Worm (Caenorhabditis elegans) whole organism, L2 larva: Measurements from ENCODE around the gene F28H7.2.

Source experiments
- C34F6.9 ChIP-seq: fragments of 150-350 bp; optimal IDR thresholded peaks from 2 replicates; lab custom pipeline; 2014; ENCODE audit warnings: missing biosample characterization, missing genetic modification characterization
- F13H6.1 ChIP-seq: sonication (generic microtip); optimal IDR thresholded peaks from 2 replicates; lab custom pipeline; 2016; ENCODE audit warnings: missing genetic modification characterization, missing compliant biosample characterization
- R02D3.7 ChIP-seq: fragments of 150-350 bp; optimal IDR thresholded peaks from 2 replicates; lab custom pipeline; 2014; ENCODE audit warnings: missing biosample characterization, missing genetic modification characterization
- Y55F3AM.14 ChIP-seq: fragments of 200-800 bp; sonication (Bioruptor generic); optimal IDR thresholded peaks from 2 replicates; lab custom pipeline; 2018; ENCODE audit warnings: mild to moderate bottlenecking, missing genetic modification characterization, missing compliant biosample characterization
- ZK546.5 ChIP-seq: sonication (generic microtip); optimal IDR thresholded peaks from 2 replicates; lab custom pipeline; 2017; ENCODE audit warnings: missing biosample characterization, missing genetic modification characterization
- alr-1 ChIP-seq: fragments of 150-350 bp; optimal IDR thresholded peaks from 2 replicates; lab custom pipeline; 2014; ENCODE audit warnings: missing biosample characterization, missing genetic modification characterization
- aly-2 ChIP-seq: fragments of 150-350 bp; optimal IDR thresholded peaks from 2 replicates; lab custom pipeline; 2014; ENCODE audit warnings: missing biosample characterization, missing genetic modification characterization
- ama-1 ChIP-seq: fragments of 150-350 bp; optimal IDR thresholded peaks from 2 replicates; lab custom pipeline; 2018; ENCODE audit warnings: inconsistent platforms
- blmp-1 ChIP-seq: sonication (generic microtip); optimal IDR thresholded peaks from 2 replicates; lab custom pipeline; 2017; ENCODE audit warnings: missing genetic modification characterization, mild to moderate bottlenecking, missing compliant biosample characterization, antibody characterized with exemption, moderate library complexity; ENCODE audit not compliant: insufficient read depth
- ceh-16 ChIP-seq: fragments of 150-350 bp; optimal IDR thresholded peaks from 2 replicates; lab custom pipeline; 2014; ENCODE audit warnings: missing biosample characterization, missing genetic modification characterization
- ceh-82 ChIP-seq: fragments of 150-350 bp; optimal IDR thresholded peaks from 2 replicates; lab custom pipeline; 2014; ENCODE audit warnings: missing biosample characterization, missing genetic modification characterization
- crh-2 ChIP-seq: sonication (generic microtip); optimal IDR thresholded peaks from 2 replicates; lab custom pipeline; 2017; ENCODE audit warnings: missing biosample characterization, missing genetic modification characterization
- dmd-4 ChIP-seq: sonication (generic microtip); optimal IDR thresholded peaks from 2 replicates; lab custom pipeline; 2017; ENCODE audit warnings: missing biosample characterization, missing genetic modification characterization
- egl-27 ChIP-seq: sonication (generic microtip); optimal IDR thresholded peaks from 3 replicates; lab custom pipeline; 2017; ENCODE audit warnings: missing biosample characterization, missing genetic modification reagents, missing genetic modification characterization
- elt-1 ChIP-seq: fragments of 150-350 bp; optimal IDR thresholded peaks from 2 replicates; lab custom pipeline; 2014; ENCODE audit warnings: missing biosample characterization, missing genetic modification characterization
- fos-1 ChIP-seq: fragments of 150-350 bp; optimal IDR thresholded peaks from 2 replicates; lab custom pipeline; 2014; ENCODE audit warnings: missing biosample characterization, missing genetic modification characterization
- gmeb-1 ChIP-seq: fragments of 150-350 bp; optimal IDR thresholded peaks from 2 replicates; lab custom pipeline; 2014; ENCODE audit warnings: missing biosample characterization, missing genetic modification characterization
- lin-11 ChIP-seq: fragments of 150-350 bp; sonication (generic microtip); optimal IDR thresholded peaks from 2 replicates; lab custom pipeline; 2014; ENCODE audit warnings: missing biosample characterization, missing genetic modification characterization, inconsistent platforms, mixed read lengths
- lin-13 ChIP-seq: fragments of 150-350 bp; optimal IDR thresholded peaks from 2 replicates; lab custom pipeline; 2014; ENCODE audit warnings: missing biosample characterization, missing genetic modification reagents, missing genetic modification characterization
- lin-39 ChIP-seq: fragments of 150-350 bp; optimal IDR thresholded peaks from 2 replicates; lab custom pipeline; 2014; ENCODE audit warnings: missing biosample characterization, missing genetic modification reagents, missing genetic modification characterization
- lsy-2 ChIP-seq, 2 experiments: fragments of 150-350 bp in 1 of 2; sonication (generic microtip) in 1 of 2; optimal IDR thresholded peaks; 2 replicates each; lab custom pipeline; 2014 to 2017; ENCODE audit warnings: missing biosample characterization in 2 of 2, missing genetic modification characterization in 2 of 2
- mab-5 ChIP-seq: fragments of 150-350 bp; optimal IDR thresholded peaks from 2 replicates; lab custom pipeline; 2014; ENCODE audit warnings: missing biosample characterization, missing genetic modification characterization
- mbf-1 ChIP-seq: sonication (generic microtip); optimal IDR thresholded peaks from 2 replicates; lab custom pipeline; 2017; ENCODE audit warnings: missing biosample characterization, missing genetic modification characterization
- mdl-1 ChIP-seq, 2 experiments: fragments of 150-350 bp in 1 of 2; sonication (generic microtip) in 1 of 2; optimal IDR thresholded peaks; 2 replicates each; lab custom pipeline; 2017; ENCODE audit warnings: missing biosample characterization in 2 of 2, missing genetic modification characterization in 2 of 2
- nhr-10 ChIP-seq: sonication (generic microtip); optimal IDR thresholded peaks from 2 replicates; lab custom pipeline; 2017; ENCODE audit warnings: missing biosample characterization, missing genetic modification characterization
- nhr-11 ChIP-seq: fragments of 150-350 bp; optimal IDR thresholded peaks from 2 replicates; lab custom pipeline; 2014; ENCODE audit warnings: missing biosample characterization, missing genetic modification characterization
- nhr-12 ChIP-seq: fragments of 150-350 bp; optimal IDR thresholded peaks from 2 replicates; lab custom pipeline; 2014; ENCODE audit warnings: missing biosample characterization, missing genetic modification characterization
- nhr-129 ChIP-seq: fragments of 150-350 bp; optimal IDR thresholded peaks from 2 replicates; lab custom pipeline; 2014; ENCODE audit warnings: missing biosample characterization, missing genetic modification characterization
- nhr-21 ChIP-seq: fragments of 150-350 bp; optimal IDR thresholded peaks from 2 replicates; lab custom pipeline; 2014; ENCODE audit warnings: missing biosample characterization, missing genetic modification characterization
- nhr-237 ChIP-seq: fragments of 150-350 bp; optimal IDR thresholded peaks from 2 replicates; lab custom pipeline; 2014; ENCODE audit warnings: missing biosample characterization, missing genetic modification characterization
- nhr-25 ChIP-seq: fragments of 150-350 bp; sonication (generic microtip); optimal IDR thresholded peaks from 3 replicates; lab custom pipeline; 2014; ENCODE audit warnings: missing biosample characterization, missing genetic modification characterization
- nhr-6 ChIP-seq: fragments of 150-350 bp; optimal IDR thresholded peaks from 2 replicates; lab custom pipeline; 2014; ENCODE audit warnings: missing biosample characterization, missing genetic modification characterization
- nhr-77 ChIP-seq: fragments of 150-350 bp; optimal IDR thresholded peaks from 2 replicates; lab custom pipeline; 2014; ENCODE audit warnings: missing biosample characterization, missing genetic modification characterization
- peb-1 ChIP-seq: fragments of 150-350 bp; optimal IDR thresholded peaks from 2 replicates; lab custom pipeline; 2014; ENCODE audit warnings: missing biosample characterization, missing genetic modification characterization
- sem-4 ChIP-seq: fragments of 150-350 bp; optimal IDR thresholded peaks from 2 replicates; lab custom pipeline; 2014; ENCODE audit warnings: missing biosample characterization, missing genetic modification reagents, missing genetic modification characterization
- sma-3 ChIP-seq: sonication (generic microtip); optimal IDR thresholded peaks from 2 replicates; lab custom pipeline; 2016; ENCODE audit warnings: missing genetic modification reagents, missing genetic modification characterization, missing compliant biosample characterization
- sma-9 ChIP-seq, 2 experiments: fragments of 150-350 bp in 1 of 2; sonication (generic microtip) in 1 of 2; optimal IDR thresholded peaks; 2 replicates each; lab custom pipeline; 2014 to 2016; ENCODE audit warnings: missing genetic modification characterization in 2 of 2, mild to moderate bottlenecking in 1 of 2, missing biosample characterization in 1 of 2, missing compliant biosample characterization in 1 of 2, missing genetic modification reagents in 1 of 2, moderate library complexity in 1 of 2
- unc-39 ChIP-seq: fragments of 150-350 bp; optimal IDR thresholded peaks from 2 replicates; lab custom pipeline; 2014; ENCODE audit warnings: missing biosample characterization, missing genetic modification characterization
- unc-55 ChIP-seq: fragments of 150-350 bp; sonication (generic microtip); optimal IDR thresholded peaks from 3 replicates; lab custom pipeline; 2014; ENCODE audit warnings: missing biosample characterization, missing genetic modification reagents, missing genetic modification characterization
- unc-62 ChIP-seq: fragments of 150-350 bp; optimal IDR thresholded peaks from 2 replicates; lab custom pipeline; 2014; ENCODE audit warnings: missing biosample characterization, missing genetic modification reagents, missing genetic modification characterization
- ztf-1 ChIP-seq: fragments of 200-800 bp; sonication (Bioruptor generic); conservative IDR thresholded peaks from 2 replicates; pipeline ENCODE4 v1.3.6; 2022; ENCODE audit warnings: missing genetic modification characterization, missing compliant biosample characterization
- ztf-11 ChIP-seq: sonication (generic microtip); optimal IDR thresholded peaks from 2 replicates; lab custom pipeline; 2017; ENCODE audit warnings: missing biosample characterization, missing genetic modification characterization
- ztf-4 ChIP-seq: fragments of 150-350 bp; optimal IDR thresholded peaks from 2 replicates; lab custom pipeline; 2014; ENCODE audit warnings: missing biosample characterization, missing genetic modification characterization

Gene F28H7.2

DNA sequence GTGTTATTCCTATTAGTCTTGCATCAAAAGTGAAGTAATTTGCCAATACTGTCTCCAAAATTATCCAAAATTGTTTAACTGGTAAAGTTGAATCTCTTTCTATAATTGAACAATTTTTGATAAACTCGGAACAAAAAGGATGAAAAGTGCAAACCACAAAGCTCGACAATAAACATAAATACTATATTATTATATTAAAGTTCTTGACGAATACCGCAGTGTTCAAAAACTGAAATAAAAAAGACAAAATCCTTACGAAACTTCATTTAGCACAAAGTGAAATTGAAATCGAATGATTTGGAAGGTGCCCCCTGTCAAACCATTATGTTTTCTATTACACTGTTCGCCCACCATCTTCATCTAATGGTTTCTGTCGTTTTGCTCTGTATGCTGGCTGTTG, 6.3 kb upstream of the F28H7.2 start, which contains the start of gene ZC302.3:
TSS of gene ZC302.3 (minus strand) at position 101 of the 400 bp plus-strand sequence.
- no peak for TF ChIP-seq F13H6.1 (tag; lab: Kevin White, UChicago)
- no peak for TF ChIP-seq peb-1 (tag; lab: Kevin White, UChicago)
- no peak for TF ChIP-seq nhr-21 (tag; lab: Kevin White, UChicago)
- TF ChIP-seq mab-5 (tag; lab: Kevin White, UChicago): no peak
- no peak for TF ChIP-seq unc-39 (tag; lab: Kevin White, UChicago)
- TF ChIP-seq ztf-4 (tag; lab: Kevin White, UChicago): no peak
- no peak for TF ChIP-seq lsy-2 (tag; optimal IDR thresholded peaks at IDR 0.05; lab: Kevin White, UChicago)
- TF ChIP-seq ztf-11 (tag; lab: Kevin White, UChicago): no peak
- TF ChIP-seq elt-1 (tag; lab: Kevin White, UChicago): no peak
- TF ChIP-seq lin-13 (GFP tag; lab: Kevin White, UChicago): no peak
- TF ChIP-seq ztf-1 (GFP tag; lab: Robert Waterston, UW): no peak
- TF ChIP-seq blmp-1 (tag; lab: Kevin White, UChicago): no peak
- no peak for TF ChIP-seq Y55F3AM.14 (GFP tag; lab: Kevin White, UChicago)
- no peak for TF ChIP-seq sma-9 (GFP tag; optimal IDR thresholded peaks at IDR 0.05; lab: Kevin White, UChicago)
- no peak for TF ChIP-seq sma-9 (tag; optimal IDR thresholded peaks at IDR 0.05; lab: Kevin White, UChicago)
- TF ChIP-seq egl-27 (tag; lab: Kevin White, UChicago): no peak
- no peak for TF ChIP-seq unc-55 (GFP tag; lab: Kevin White, UChicago)
- no peak for TF ChIP-seq nhr-237 (tag; lab: Kevin White, UChicago)
- TF ChIP-seq sem-4 (tag; lab: Kevin White, UChicago): no peak

DNA sequence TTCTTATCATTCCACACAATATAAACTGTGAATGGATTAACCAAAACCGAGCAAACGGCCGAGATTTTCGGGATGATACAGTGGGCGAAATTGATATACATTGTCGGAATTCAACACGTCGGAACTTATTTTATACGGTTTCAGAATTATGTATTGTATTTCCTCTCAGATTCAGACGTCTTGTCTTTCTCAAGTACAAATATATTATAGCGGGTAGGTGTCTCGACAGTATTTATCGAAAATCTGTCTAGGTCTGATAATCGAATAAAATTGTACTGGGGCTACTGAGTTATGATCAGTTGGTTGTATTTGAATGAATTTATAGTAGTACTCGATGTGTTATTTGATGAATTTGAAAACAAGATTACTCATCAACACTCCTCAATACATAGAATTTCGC, 4.1 kb upstream of the F28H7.2 start, which contains the start of gene srj-22:
TSS of gene srj-22 (minus strand) at position 101 of the 400 bp plus-strand sequence.
- TF ChIP-seq alr-1 (no peak), ztf-11 (tag; lab: Kevin White, UChicago) (no peak), ztf-1 (GFP tag; lab: Robert Waterston, UW) (no peak), nhr-10 (tag; lab: Kevin White, UChicago) (no peak), elt-1 (tag; lab: Kevin White, UChicago) (no peak), nhr-21 (tag; lab: Kevin White, UChicago) (no peak), nhr-11 (no peak)

DNA sequence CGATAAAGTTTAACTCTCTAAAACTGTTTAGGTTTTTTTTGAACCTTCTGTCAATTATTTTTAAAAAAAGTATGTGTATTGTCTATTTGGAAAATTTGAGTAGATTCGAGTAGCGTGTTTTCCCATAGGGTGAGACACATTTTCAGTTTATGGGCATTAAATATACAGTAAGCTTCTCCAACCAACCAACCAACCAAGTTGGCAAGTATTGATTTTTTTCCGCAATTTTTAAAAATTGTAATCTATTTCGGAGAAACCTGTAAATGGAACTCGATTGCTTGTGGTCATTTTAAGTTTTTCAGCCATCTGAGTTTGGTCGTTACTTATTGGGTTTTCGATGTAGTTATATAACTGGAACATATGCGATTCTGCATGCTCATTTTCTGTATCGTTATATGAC, 2.7 kb upstream of the F28H7.2 start, which contains the start of gene srj-21:
TSS of gene srj-21 (plus strand) at position 301 of the 400 bp plus-strand sequence.
- TF ChIP-seq elt-1 (tag; lab: Kevin White, UChicago) (no peak), nhr-77 (no peak), aly-2 (tag; lab: Kevin White, UChicago) (no peak), lin-39 (no peak), mab-5 (tag; lab: Kevin White, UChicago) (no peak), nhr-237 (tag; lab: Kevin White, UChicago) (no peak), gmeb-1 (tag; lab: Kevin White, UChicago) (no peak), ama-1 (lab: Kevin White, UChicago) (no peak), R02D3.7 (tag; lab: Kevin White, UChicago) (no peak), nhr-6 (tag; lab: Kevin White, UChicago) (no peak), unc-62 (no peak), nhr-25 (no peak), ztf-4 (tag; lab: Kevin White, UChicago) (no peak), mbf-1 (tag; lab: Kevin White, UChicago) (no peak), dmd-4 (tag; lab: Kevin White, UChicago) (no peak), sem-4 (tag; lab: Kevin White, UChicago) (no peak), unc-55 (GFP tag; lab: Kevin White, UChicago) (no peak), sma-3 (no peak)
- TF ChIP-seq, all 48 proteins: peak for 0

- TF ChIP-seq lin-11 (tag; lab: Kevin White, UChicago): no peak
- TF ChIP-seq crh-2 (tag; lab: Kevin White, UChicago): peak; percentile 12
- no peak for TF ChIP-seq ceh-16 (tag; lab: Kevin White, UChicago)
- TF ChIP-seq mbf-1 (tag; lab: Kevin White, UChicago): no peak
- no peak for TF ChIP-seq ZK546.5
- TF ChIP-seq nhr-11: no peak
- no peak for TF ChIP-seq unc-39 (tag; lab: Kevin White, UChicago)
- TF ChIP-seq nhr-6 (tag; lab: Kevin White, UChicago): no peak
- TF ChIP-seq mdl-1 (tag; optimal IDR thresholded peaks at IDR 0.05; lab: Kevin White, UChicago): no peak
- TF ChIP-seq ceh-82 (tag; lab: Kevin White, UChicago): no peak
- TF ChIP-seq nhr-77: no peak
- TF ChIP-seq nhr-12 (tag; lab: Kevin White, UChicago): no peak
- TF ChIP-seq C34F6.9: no peak
- no peak for TF ChIP-seq ztf-4 (tag; lab: Kevin White, UChicago)
- TF ChIP-seq nhr-129 (tag; lab: Kevin White, UChicago): no peak
- no peak for TF ChIP-seq blmp-1 (tag; lab: Kevin White, UChicago)
- TF ChIP-seq ztf-1 (GFP tag; lab: Robert Waterston, UW): no peak
- peak; percentile 64 for TF ChIP-seq sma-9 (GFP tag; optimal IDR thresholded peaks at IDR 0.05; lab: Kevin White, UChicago)
- TF ChIP-seq sma-9 (tag; optimal IDR thresholded peaks at IDR 0.05; lab: Kevin White, UChicago): no peak
- no peak for TF ChIP-seq mab-5 (tag; lab: Kevin White, UChicago)
- TF ChIP-seq fos-1: peak; percentile 71
- no peak for TF ChIP-seq sem-4 (tag; lab: Kevin White, UChicago)
- TF ChIP-seq unc-55 (GFP tag; lab: Kevin White, UChicago): no peak
- TF ChIP-seq egl-27 (tag; lab: Kevin White, UChicago): no peak
Observed at ce11 chrV:10750630-10751029, 2.9 kb downstream of the F28H7.2 start, which contains the start of gene F28H7.3. Gene F28H7.3 (minus strand): TSS chrV:10750788.
